Fruit fly (Drosophila melanogaster): ENCODE data around the gene CG42673.

- TF ChIP-seq usp (GFP tag; optimal IDR thresholded peaks at IDR 0.05) (no peak), psq (optimal IDR thresholded peaks at IDR 0.05) (no peak)
Measured at dm6 chr3L:9497981-9498619, 48.9 kb upstream of the CG42673 start.
